Worm (Caenorhabditis elegans) whole organism, L2 larva: ENCODE results near the gene K05D4.9.

ENCODE experiments used
- blmp-1 ChIP-seq: sonication (generic microtip); optimal IDR thresholded peaks from 2 replicates; lab custom pipeline; 2017; ENCODE audit warnings: missing genetic modification characterization, mild to moderate bottlenecking, missing compliant biosample characterization, antibody characterized with exemption, moderate library complexity; ENCODE audit not compliant: insufficient read depth
- dmd-4 ChIP-seq: sonication (generic microtip); optimal IDR thresholded peaks from 2 replicates; lab custom pipeline; 2017; ENCODE audit warnings: missing biosample characterization, missing genetic modification characterization
- lin-39 ChIP-seq: fragments of 150-350 bp; optimal IDR thresholded peaks from 2 replicates; lab custom pipeline; 2014; ENCODE audit warnings: missing biosample characterization, missing genetic modification reagents, missing genetic modification characterization
- nhr-10 ChIP-seq: sonication (generic microtip); optimal IDR thresholded peaks from 2 replicates; lab custom pipeline; 2017; ENCODE audit warnings: missing biosample characterization, missing genetic modification characterization
- nhr-11 ChIP-seq: fragments of 150-350 bp; optimal IDR thresholded peaks from 2 replicates; lab custom pipeline; 2014; ENCODE audit warnings: missing biosample characterization, missing genetic modification characterization
- unc-62 ChIP-seq: fragments of 150-350 bp; optimal IDR thresholded peaks from 2 replicates; lab custom pipeline; 2014; ENCODE audit warnings: missing biosample characterization, missing genetic modification reagents, missing genetic modification characterization
- zag-1 ChIP-seq: fragments of 150-350 bp; optimal IDR thresholded peaks from 2 replicates; lab custom pipeline; 2014; ENCODE audit warnings: missing biosample characterization, missing genetic modification characterization
- ztf-1 ChIP-seq: fragments of 200-800 bp; sonication (Bioruptor generic); conservative IDR thresholded peaks from 2 replicates; pipeline ENCODE4 v1.3.6; 2022; ENCODE audit warnings: missing genetic modification characterization, missing compliant biosample characterization
- ztf-11 ChIP-seq: sonication (generic microtip); optimal IDR thresholded peaks from 2 replicates; lab custom pipeline; 2017; ENCODE audit warnings: missing biosample characterization, missing genetic modification characterization
- ztf-4 ChIP-seq: fragments of 150-350 bp; optimal IDR thresholded peaks from 2 replicates; lab custom pipeline; 2014; ENCODE audit warnings: missing biosample characterization, missing genetic modification characterization

DNA sequence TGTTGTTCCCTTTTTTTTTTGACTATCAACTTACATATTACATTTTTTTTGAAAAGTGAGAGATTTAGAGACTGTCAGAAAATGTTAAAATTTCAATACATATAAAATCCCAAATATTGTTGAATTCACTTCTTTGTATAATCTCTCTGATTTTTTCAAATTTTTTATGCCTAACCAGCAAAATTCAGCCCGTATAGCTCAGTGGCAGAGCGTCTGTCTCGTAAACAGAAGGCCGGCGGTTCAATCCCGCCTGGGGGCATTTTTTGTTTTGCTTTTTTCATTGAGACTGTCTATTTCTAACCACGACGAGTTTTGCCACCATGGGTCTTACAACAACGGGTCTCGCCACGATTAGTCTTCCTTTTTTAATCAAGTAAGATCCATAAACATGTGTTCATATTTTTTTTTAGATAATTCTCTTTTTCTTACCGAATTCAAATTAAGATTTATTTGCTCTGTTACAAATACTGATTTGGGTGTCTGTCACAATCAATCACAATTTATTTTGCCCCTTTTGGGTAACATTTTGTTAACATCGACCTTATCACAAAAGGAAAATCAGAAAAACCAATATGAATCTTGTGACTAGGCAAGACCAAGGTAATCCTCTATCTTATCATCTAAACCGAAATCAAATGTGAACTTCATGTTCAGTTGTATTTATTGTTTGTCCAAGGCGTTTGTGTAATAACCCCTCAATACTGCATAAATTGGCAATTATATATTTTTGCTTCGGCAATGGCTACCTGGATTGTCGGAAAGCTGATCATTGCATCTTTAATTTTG is 47.5 kb upstream of the K05D4.9 start, which contains the start of gene glc-1:
- no peak for TF ChIP-seq ztf-4
- TF ChIP-seq nhr-10 (tag; lab: Kevin White, UChicago) = no peak
- TF ChIP-seq blmp-1 (tag; lab: Kevin White, UChicago) = no peak
- TF ChIP-seq nhr-11 (tag; lab: Kevin White, UChicago) = no peak
- TF ChIP-seq unc-62 (GFP tag; lab: Kevin White, UChicago) = no peak
- no peak for TF ChIP-seq lin-39 (tag; lab: Kevin White, UChicago)
- TF ChIP-seq ztf-1 (GFP tag; lab: Robert Waterston, UW) = no peak
- TF ChIP-seq ztf-11 (tag; lab: Kevin White, UChicago) = no peak
- no peak for TF ChIP-seq zag-1 (tag; lab: Kevin White, UChicago)
- TF ChIP-seq dmd-4 (tag; lab: Kevin White, UChicago) = no peak
